Worm (Caenorhabditis elegans): ENCODE data around the gene str-252.

ce11 chrV:13908916-13909176, 7.5 kb upstream of the str-252 start, which contains the start of gene C06B3.6:
- TF ChIP-seq W03F9.2 (tag; optimal IDR thresholded peaks at IDR 0.05) (no peak), him-1 (tag; optimal IDR thresholded peaks at IDR 0.05) (no peak)
